Worm (Caenorhabditis elegans) whole organism, L2 larva: ENCODE data around the gene clec-1.

Source experiments
- alr-1 ChIP-seq: fragments of 150-350 bp; optimal IDR thresholded peaks from 2 replicates; lab custom pipeline; 2014; ENCODE audit warnings: missing biosample characterization, missing genetic modification characterization
- unc-62 ChIP-seq: fragments of 150-350 bp; optimal IDR thresholded peaks from 2 replicates; lab custom pipeline; 2014; ENCODE audit warnings: missing biosample characterization, missing genetic modification reagents, missing genetic modification characterization

- TF ChIP-seq unc-62: no peak
- TF ChIP-seq alr-1 (tag; lab: Kevin White, UChicago): no peak
Measured at ce11 chrV:5696177-5696576, 3.8 kb upstream of the clec-1 start.
